Fruit fly (Drosophila melanogaster): Measurements from ENCODE around the gene Prosbeta2.

The Prosbeta2 gene

dm6 chr3L:15034061-15034713, 34.4 kb downstream of the Prosbeta2 start:
- TF ChIP-seq noc (tag; optimal IDR thresholded peaks at IDR 0.05) = no peak

dm6 chr3L:15034714-15035076, 34.9 kb downstream of the Prosbeta2 start:
- TF ChIP-seq noc (tag; optimal IDR thresholded peaks at IDR 0.05) = no peak

dm6 chr3L:15035585-15035984, 35.8 kb downstream of the Prosbeta2 start:
- TF ChIP-seq noc (tag; optimal IDR thresholded peaks at IDR 0.05) = no peak

- TF ChIP-seq noc (tag; optimal IDR thresholded peaks at IDR 0.05) = no peak
These were observed 39.8 kb downstream of the Prosbeta2 start for dm6 chr3L:15039510-15039909.

- TF ChIP-seq noc (tag; optimal IDR thresholded peaks at IDR 0.05) = no peak
These were observed 40.7 kb downstream of the Prosbeta2 start for dm6 chr3L:15040329-15040886.

dm6 chr3L:15042470-15042869, 42.7 kb downstream of the Prosbeta2 start, which contains the start of gene Rpn12R:
Gene Rpn12R (minus strand): TSS chr3L:15042570.
- no peak for TF ChIP-seq noc (tag; optimal IDR thresholded peaks at IDR 0.05)

- TF ChIP-seq noc (tag; optimal IDR thresholded peaks at IDR 0.05) = no peak
These were observed 43.7 kb downstream of the Prosbeta2 start for dm6 chr3L:15043465-15043864.

- no peak for TF ChIP-seq noc (tag; optimal IDR thresholded peaks at IDR 0.05)
These were observed 44.2 kb downstream of the Prosbeta2 start, which contains the start of gene ind for dm6 chr3L:15043874-15044336. Gene ind (minus strand): TSS chr3L:15043924.

- no peak for TF ChIP-seq noc (tag; optimal IDR thresholded peaks at IDR 0.05)
These were observed 45.4 kb downstream of the Prosbeta2 start for dm6 chr3L:15045114-15045513.

- no peak for TF ChIP-seq noc (tag; optimal IDR thresholded peaks at IDR 0.05)
These were observed 47.9 kb downstream of the Prosbeta2 start for dm6 chr3L:15047606-15048005.

dm6 chr3L:15048091-15048490, 48.3 kb downstream of the Prosbeta2 start:
- no peak for TF ChIP-seq noc (tag; optimal IDR thresholded peaks at IDR 0.05)

- no peak for TF ChIP-seq noc (tag; optimal IDR thresholded peaks at IDR 0.05)
These were observed 49.6 kb downstream of the Prosbeta2 start, which contains the start of gene CG43678 for dm6 chr3L:15049395-15049794. Gene CG43678 (minus strand): TSS chr3L:15049495.

dm6 chr3L:15050109-15050508, 50.4 kb downstream of the Prosbeta2 start, which contains the start of gene CG18581:
Gene CG18581 (minus strand): TSS chr3L:15050209.
- no peak for TF ChIP-seq noc (tag; optimal IDR thresholded peaks at IDR 0.05)

- no peak for TF ChIP-seq noc (tag; optimal IDR thresholded peaks at IDR 0.05)
These were observed 51.0 kb downstream of the Prosbeta2 start, which contains the start of gene CG12310 for dm6 chr3L:15050706-15051105. Gene CG12310 (minus strand): TSS chr3L:15050806.
